Worm (Caenorhabditis elegans): Measurements from ENCODE around the gene M110.3.

The M110.3 gene

ce11 chrII:8216433-8216832 lies at the start of gene M110.3:
Gene M110.3 (minus strand): TSS chrII:8216616.
- TF ChIP-seq lin-39 (tag; optimal IDR thresholded peaks at IDR 0.05) (no peak), sem-4 (tag; optimal IDR thresholded peaks at IDR 0.05) (no peak), snpc-4 (tag; optimal IDR thresholded peaks at IDR 0.05) (no peak), lin-13 (GFP tag; optimal IDR thresholded peaks at IDR 0.05) (no peak), ceh-16 (tag; optimal IDR thresholded peaks at IDR 0.05) (no peak), crh-2 (tag; optimal IDR thresholded peaks at IDR 0.05) (peak; percentile 51), ceh-82 (tag; optimal IDR thresholded peaks at IDR 0.05) (no peak), nhr-10 (tag; optimal IDR thresholded peaks at IDR 0.05) (no peak), ztf-4 (tag; optimal IDR thresholded peaks at IDR 0.05) (no peak), nhr-11 (tag; optimal IDR thresholded peaks at IDR 0.05) (no peak), nhr-77 (tag; optimal IDR thresholded peaks at IDR 0.05) (no peak), aly-2 (tag; optimal IDR thresholded peaks at IDR 0.05) (no peak), C34F6.9 (tag; optimal IDR thresholded peaks at IDR 0.05) (peak; percentile 84), mbf-1 (tag; optimal IDR thresholded peaks at IDR 0.05) (no peak), sma-3 (GFP tag; optimal IDR thresholded peaks at IDR 0.05) (no peak), zag-1 (tag; optimal IDR thresholded peaks at IDR 0.05) (no peak), nhr-23 (tag; optimal IDR thresholded peaks at IDR 0.05) (no peak), F13H6.1 (tag; optimal IDR thresholded peaks at IDR 0.05) (peak; percentile 46), dmd-4 (tag; optimal IDR thresholded peaks at IDR 0.05) (no peak), nhr-12 (tag; optimal IDR thresholded peaks at IDR 0.05) (no peak), skn-1 (tag; optimal IDR thresholded peaks at IDR 0.05) (no peak), nhr-237 (tag; optimal IDR thresholded peaks at IDR 0.05) (no peak), nhr-21 (tag; optimal IDR thresholded peaks at IDR 0.05) (no peak), fos-1 (tag; optimal IDR thresholded peaks at IDR 0.05) (no peak), Y55F3AM.14 (GFP tag; optimal IDR thresholded peaks at IDR 0.05) (no peak), lin-11 (tag; optimal IDR thresholded peaks at IDR 0.05) (no peak), nhr-6 (tag; optimal IDR thresholded peaks at IDR 0.05) (peak; percentile 38), elt-3 (tag; optimal IDR thresholded peaks at IDR 0.05) (no peak), R02D3.7 (tag; optimal IDR thresholded peaks at IDR 0.05) (peak; percentile 75), peb-1 (tag; optimal IDR thresholded peaks at IDR 0.05) (no peak), egl-27 (tag; optimal IDR thresholded peaks at IDR 0.05) (no peak), unc-39 (tag; optimal IDR thresholded peaks at IDR 0.05) (no peak), alr-1 (tag; optimal IDR thresholded peaks at IDR 0.05) (no peak), mab-5 (tag; optimal IDR thresholded peaks at IDR 0.05) (no peak), unc-62 (GFP tag; optimal IDR thresholded peaks at IDR 0.05) (no peak), elt-1 (tag; optimal IDR thresholded peaks at IDR 0.05) (no peak), nhr-25 (tag; optimal IDR thresholded peaks at IDR 0.05) (peak; percentile 25), nhr-129 (tag; optimal IDR thresholded peaks at IDR 0.05) (peak; percentile 56), sma-9 (GFP tag; optimal IDR thresholded peaks at IDR 0.05) (peak; percentile 49), sma-9 (tag; optimal IDR thresholded peaks at IDR 0.05) (no peak), ZK546.5 (tag; optimal IDR thresholded peaks at IDR 0.05) (no peak), unc-55 (GFP tag; optimal IDR thresholded peaks at IDR 0.05) (peak; percentile 70), ama-1 (optimal IDR thresholded peaks at IDR 0.05) (no peak), gmeb-1 (tag; optimal IDR thresholded peaks at IDR 0.05) (peak; percentile 51), blmp-1 (tag; optimal IDR thresholded peaks at IDR 0.05; ENCODE audit: insufficient read depth) (no peak), ztf-1 (GFP tag; conservative IDR thresholded peaks at IDR 0.05) (no peak), ztf-11 (tag; optimal IDR thresholded peaks at IDR 0.05) (no peak), lsy-2 (tag; optimal IDR thresholded peaks at IDR 0.05) (peak; percentile 25 to 86), mdl-1 (tag; optimal IDR thresholded peaks at IDR 0.05) (no peak)

ce11 chrII:8264619-8265018 lies 48.2 kb upstream of the M110.3 start, which contains the start of gene srdh-1:
Gene srdh-1 (plus strand): TSS chrII:8264661.
- TF ChIP-seq blmp-1 (tag; optimal IDR thresholded peaks at IDR 0.05; ENCODE audit: insufficient read depth), result peak; percentile 36
- TF ChIP-seq skn-1 (tag; optimal IDR thresholded peaks at IDR 0.05), result no peak
- TF ChIP-seq sma-9 (GFP tag; optimal IDR thresholded peaks at IDR 0.05), result peak; percentile 18
- TF ChIP-seq sma-9 (tag; optimal IDR thresholded peaks at IDR 0.05), result no peak
- TF ChIP-seq ceh-16 (tag; optimal IDR thresholded peaks at IDR 0.05), result no peak
- no peak for TF ChIP-seq nhr-21 (tag; optimal IDR thresholded peaks at IDR 0.05)
- TF ChIP-seq fos-1 (tag; optimal IDR thresholded peaks at IDR 0.05), result peak; percentile 16
- TF ChIP-seq snpc-4 (tag; optimal IDR thresholded peaks at IDR 0.05), result no peak
- no peak for TF ChIP-seq sma-3 (GFP tag; optimal IDR thresholded peaks at IDR 0.05)
